Fruit fly (Drosophila melanogaster) whole organism, embryonic: Measurements from ENCODE around the gene ph-p.

Source experiments
- Bgb ChIP-seq: fragments of 200-800 bp; sonication (Bioruptor generic); IDR thresholded peaks from 2 replicates; pipeline ENCODE4 v1.3.6; 2022; ENCODE audit warnings: missing biosample characterization, missing genetic modification characterization; ENCODE audit not compliant: partially characterized antibody
- CG10267 ChIP-seq: fragments of 200-800 bp; sonication (Bioruptor generic); optimal IDR thresholded peaks from 2 replicates; lab custom pipeline; 2018; ENCODE audit warnings: missing biosample characterization, mild to moderate bottlenecking, missing genetic modification characterization, moderate library complexity
- CG10366 ChIP-seq: fragments of 200-800 bp; sonication (Bioruptor generic); IDR thresholded peaks from 2 replicates; pipeline ENCODE4 v1.3.6; 2022; ENCODE audit warnings: missing biosample characterization, missing genetic modification characterization
- CG11093 ChIP-seq: fragments of 200-800 bp; sonication (Bioruptor generic); IDR thresholded peaks from 3 replicates; pipeline ENCODE4 v1.3.6; 2022; ENCODE audit warnings: missing biosample characterization, missing genetic modification characterization
- CG12236 ChIP-seq: fragments of 200-800 bp; sonication (Bioruptor generic); optimal IDR thresholded peaks from 2 replicates; lab custom pipeline; 2016; ENCODE audit warnings: missing biosample characterization, missing genetic modification characterization
- CG12391 ChIP-seq: fragments of 200-800 bp; sonication (Bioruptor generic); optimal IDR thresholded peaks from 3 replicates; lab custom pipeline; 2018; ENCODE audit warnings: missing biosample characterization, mild to moderate bottlenecking, missing genetic modification characterization, moderate library complexity
- CG12942 ChIP-seq: fragments of 200-800 bp; sonication (Bioruptor generic); optimal IDR thresholded peaks from 3 replicates; lab custom pipeline; 2016; ENCODE audit warnings: missing biosample characterization, missing genetic modification characterization
- CG13287 ChIP-seq: fragments of 200-800 bp; sonication (Bioruptor generic); IDR thresholded peaks from 2 replicates; pipeline ENCODE4 v1.3.6; 2022; ENCODE audit warnings: missing biosample characterization, missing genetic modification characterization; ENCODE audit not compliant: partially characterized antibody
- CG14050 ChIP-seq: fragments of 200-800 bp; sonication (Bioruptor generic); IDR thresholded peaks from 3 replicates; pipeline ENCODE4 v1.3.6; 2022; ENCODE audit warnings: missing biosample characterization, missing genetic modification characterization
- CG14965 ChIP-seq: fragments of 200-800 bp; sonication (Bioruptor generic); optimal IDR thresholded peaks from 2 replicates; lab custom pipeline; 2016; ENCODE audit warnings: missing biosample characterization, missing genetic modification characterization, borderline replicate concordance
- CG15011 ChIP-seq: fragments of 200-800 bp; sonication (Bioruptor generic); optimal IDR thresholded peaks from 3 replicates; lab custom pipeline; 2018; ENCODE audit warnings: missing biosample characterization, mild to moderate bottlenecking, missing genetic modification characterization
- CG16863 ChIP-seq: fragments of 200-800 bp; sonication (Bioruptor generic); optimal IDR thresholded peaks from 3 replicates; lab custom pipeline; 2016; ENCODE audit warnings: missing biosample characterization, missing genetic modification characterization
- CG18262 ChIP-seq: fragments of 200-800 bp; optimal IDR thresholded peaks from 3 replicates; lab custom pipeline; 2019; ENCODE audit warnings: missing biosample characterization, mild to moderate bottlenecking, missing genetic modification characterization, moderate library complexity
- CG1832 ChIP-seq: fragments of 200-800 bp; sonication (Bioruptor generic); optimal IDR thresholded peaks from 2 replicates; lab custom pipeline; 2017; ENCODE audit warnings: missing biosample characterization, mild to moderate bottlenecking, missing genetic modification characterization, inconsistent platforms
- CG2712 ChIP-seq: fragments of 200-800 bp; optimal IDR thresholded peaks from 3 replicates; lab custom pipeline; 2019; ENCODE audit warnings: missing biosample characterization, mild to moderate bottlenecking, missing genetic modification characterization, moderate library complexity
- CG3065 ChIP-seq: fragments of 200-800 bp; sonication (Bioruptor generic); optimal IDR thresholded peaks from 2 replicates; lab custom pipeline; 2016; ENCODE audit warnings: missing biosample characterization, missing genetic modification characterization
- CG43689 ChIP-seq: fragments of 200-800 bp; sonication (Bioruptor generic); IDR thresholded peaks from 2 replicates; pipeline ENCODE4 v1.3.6; 2022; ENCODE audit warnings: missing biosample characterization, missing genetic modification characterization
- CG6654 ChIP-seq: fragments of 200-800 bp; sonication (Bioruptor generic); optimal IDR thresholded peaks from 2 replicates; lab custom pipeline; 2017; ENCODE audit warnings: missing biosample characterization, mild to moderate bottlenecking, missing genetic modification characterization
- CG6765 ChIP-seq: fragments of 200-800 bp; sonication (Bioruptor generic); optimal IDR thresholded peaks from 3 replicates; lab custom pipeline; 2017; ENCODE audit warnings: missing biosample characterization, mild to moderate bottlenecking, missing genetic modification characterization
- CG7839 ChIP-seq: fragments of 200-800 bp; sonication (Bioruptor generic); optimal IDR thresholded peaks from 3 replicates; lab custom pipeline; 2018; ENCODE audit warnings: missing biosample characterization, mild to moderate bottlenecking, missing genetic modification characterization, moderate library complexity
- CG7928 ChIP-seq: fragments of 200-800 bp; sonication (Bioruptor generic); optimal IDR thresholded peaks from 2 replicates; lab custom pipeline; 2017; ENCODE audit warnings: missing biosample characterization, mild to moderate bottlenecking, missing genetic modification characterization
- CG8290 ChIP-seq, 3 experiments: fragments of 200-800 bp; sonication (Bioruptor generic); optimal IDR thresholded peaks; 2 replicates each; lab custom pipeline; 2016 to 2019; ENCODE audit warnings: missing biosample characterization in 3 of 3, missing genetic modification characterization in 3 of 3, mild to moderate bottlenecking in 2 of 3, moderate library complexity in 1 of 3
- H15 ChIP-seq: fragments of 200-800 bp; sonication (Bioruptor generic); IDR thresholded peaks from 3 replicates; pipeline ENCODE4 v1.3.6; 2022; ENCODE audit warnings: missing biosample characterization, missing genetic modification characterization
- Oli ChIP-seq: fragments of 200-800 bp; sonication (Bioruptor generic); optimal IDR thresholded peaks from 2 replicates; lab custom pipeline; 2018; ENCODE audit warnings: missing biosample characterization, mild to moderate bottlenecking, missing genetic modification characterization, moderate library complexity
- TFAM ChIP-seq: fragments of 200-800 bp; sonication (Bioruptor generic); optimal IDR thresholded peaks from 2 replicates; lab custom pipeline; 2017; ENCODE audit warnings: missing biosample characterization, missing genetic modification characterization, inconsistent platforms
- Tbp ChIP-seq: fragments of >200 bp; optimal IDR thresholded peaks from 2 replicates; lab custom pipeline; 2018; ENCODE audit warnings: missing biosample characterization, missing genetic modification characterization
- YL-1 ChIP-seq: fragments of 200-800 bp; sonication (Bioruptor generic); optimal IDR thresholded peaks from 3 replicates; lab custom pipeline; 2017; ENCODE audit warnings: missing biosample characterization, mild to moderate bottlenecking, missing genetic modification characterization
- btn ChIP-seq: fragments of 200-800 bp; sonication (Bioruptor generic); optimal IDR thresholded peaks from 2 replicates; lab custom pipeline; 2016; ENCODE audit warnings: missing biosample characterization, missing genetic modification characterization
- chm ChIP-seq: fragments of 200-800 bp; sonication (Bioruptor generic); IDR thresholded peaks from 2 replicates; pipeline ENCODE4 v1.3.6; 2022; ENCODE audit warnings: missing biosample characterization, missing genetic modification characterization
- chn ChIP-seq: fragments of 200-800 bp; sonication (Bioruptor generic); optimal IDR thresholded peaks from 2 replicates; lab custom pipeline; 2016; ENCODE audit warnings: missing biosample characterization, missing genetic modification characterization
- esg ChIP-seq: fragments of 200-800 bp; sonication (Bioruptor generic); conservative IDR thresholded peaks from 2 replicates; pipeline ENCODE4 v1.3.6; 2022; ENCODE audit warnings: missing biosample characterization, missing genetic modification characterization
- fd64A ChIP-seq: fragments of 200-800 bp; sonication (Bioruptor generic); optimal IDR thresholded peaks from 3 replicates; lab custom pipeline; 2018; ENCODE audit warnings: missing biosample characterization, mild to moderate bottlenecking, missing genetic modification characterization
- gfzf ChIP-seq: fragments of 200-800 bp; sonication (Bioruptor generic); optimal IDR thresholded peaks from 2 replicates; lab custom pipeline; 2016; ENCODE audit warnings: missing biosample characterization, mild to moderate bottlenecking, missing genetic modification characterization, moderate library complexity
- hbn ChIP-seq: fragments of 200-800 bp; sonication (Bioruptor generic); IDR thresholded peaks from 2 replicates; pipeline ENCODE4 v1.3.6; 2022; ENCODE audit warnings: missing biosample characterization, missing genetic modification characterization; ENCODE audit not compliant: partially characterized antibody
- hkb ChIP-seq, 2 experiments: fragments of 200-800 bp in 1 of 2; fragments of >200 bp in 1 of 2; sonication (Bioruptor generic) in 1 of 2; IDR thresholded peaks in 1 of 2; optimal IDR thresholded peaks in 1 of 2; 2 replicates each; pipeline versions ENCODE4 v1.3.6 to Lab custom; 2017 to 2022; ENCODE audit warnings: missing biosample characterization in 1 of 2, missing genetic modification characterization in 1 of 2
- ind ChIP-seq: fragments of 200-800 bp; sonication (Bioruptor generic); optimal IDR thresholded peaks from 3 replicates; lab custom pipeline; 2016; ENCODE audit warnings: missing biosample characterization, missing genetic modification characterization
- inv ChIP-seq: fragments of 200-800 bp; sonication (Bioruptor generic); IDR thresholded peaks from 2 replicates; pipeline ENCODE4 v1.3.6; 2022; ENCODE audit warnings: missing biosample characterization, missing genetic modification characterization; ENCODE audit not compliant: partially characterized antibody
- klu ChIP-seq: fragments of 200-800 bp; sonication (Bioruptor generic); IDR thresholded peaks from 2 replicates; pipeline ENCODE4 v1.3.6; 2022; ENCODE audit warnings: missing biosample characterization, missing genetic modification characterization
- lov ChIP-seq, 2 experiments: fragments of 200-800 bp in 1 of 2; fragments of >200 bp in 1 of 2; sonication (Bioruptor generic) in 1 of 2; IDR thresholded peaks in 1 of 2; optimal IDR thresholded peaks in 1 of 2; 2 replicates in 1 of 2; 3 replicates in 1 of 2; pipeline versions ENCODE4 v1.3.6 to Lab custom; 2017 to 2022; ENCODE audit warnings: missing biosample characterization in 1 of 2, missing genetic modification characterization in 1 of 2
- onecut ChIP-seq: fragments of 200-800 bp; sonication (Bioruptor generic); IDR thresholded peaks from 2 replicates; pipeline ENCODE4 v1.3.6; 2022; ENCODE audit warnings: missing biosample characterization, missing genetic modification characterization
- pnt ChIP-seq: fragments of 200-800 bp; sonication (Bioruptor generic); optimal IDR thresholded peaks from 3 replicates; lab custom pipeline; 2016; ENCODE audit warnings: missing biosample characterization, missing genetic modification characterization
- sima ChIP-seq: fragments of 200-800 bp; sonication (Bioruptor generic); optimal IDR thresholded peaks from 2 replicates; lab custom pipeline; 2016; ENCODE audit warnings: missing biosample characterization, missing genetic modification characterization
- so ChIP-seq: fragments of 200-800 bp; sonication (Bioruptor generic); IDR thresholded peaks from 3 replicates; pipeline ENCODE4 v1.3.6; 2022; ENCODE audit warnings: missing biosample characterization, missing genetic modification characterization
- sr ChIP-seq: fragments of 200-800 bp; sonication (Bioruptor generic); IDR thresholded peaks from 3 replicates; pipeline ENCODE4 v1.3.6; 2022; ENCODE audit warnings: missing biosample characterization, missing genetic modification characterization
- ssp ChIP-seq: fragments of 200-800 bp; sonication (Bioruptor generic); IDR thresholded peaks from 2 replicates; pipeline ENCODE4 v1.3.6; 2022; ENCODE audit warnings: missing biosample characterization, missing genetic modification characterization
- toy ChIP-seq: fragments of 200-800 bp; sonication (Bioruptor generic); IDR thresholded peaks from 2 replicates; pipeline ENCODE4 v1.3.6; 2022; ENCODE audit warnings: missing biosample characterization, missing genetic modification characterization
- zfh1 ChIP-seq: fragments of 200-800 bp; sonication (Bioruptor generic); IDR thresholded peaks from 3 replicates; pipeline ENCODE4 v1.3.6; 2022; ENCODE audit warnings: missing biosample characterization, missing genetic modification characterization

ph-p gene

DNA sequence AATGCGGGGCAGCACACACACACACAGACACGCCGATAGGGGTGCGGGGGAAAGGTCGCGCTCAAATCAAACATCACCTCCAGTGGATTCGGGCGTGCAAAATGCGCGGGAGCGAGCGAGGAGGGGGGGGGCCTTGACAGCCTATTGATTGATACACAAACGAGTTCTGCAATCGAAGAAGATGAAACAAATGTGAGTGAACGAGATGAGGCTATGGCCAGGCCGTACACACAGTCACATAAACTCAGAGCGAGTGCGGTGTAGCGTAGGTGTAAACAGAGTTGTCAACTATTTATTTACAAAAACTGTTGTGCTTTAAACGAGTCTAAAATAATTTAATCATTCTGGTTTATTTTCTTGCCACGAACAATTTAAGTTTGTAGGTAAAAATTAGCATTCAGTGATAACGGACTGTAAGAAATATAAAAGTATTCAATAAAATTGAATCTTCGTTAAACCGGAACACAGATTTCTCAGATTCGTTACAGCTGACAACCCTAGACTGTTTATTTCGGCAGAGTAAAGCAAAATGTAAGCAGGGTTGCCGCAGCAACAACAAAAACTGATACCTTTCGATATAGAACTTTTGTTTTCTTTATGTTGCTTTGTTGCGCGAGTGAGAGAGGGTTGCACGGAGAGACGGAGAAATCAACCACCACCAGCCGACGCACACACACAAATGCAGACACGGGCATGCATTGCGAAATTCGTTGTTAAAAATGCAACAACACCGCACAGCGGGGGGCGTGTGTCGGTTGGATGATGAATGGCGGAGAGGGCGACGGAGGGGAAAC, 3.0 kb downstream of the ph-p start (continued):
- no peak for TF ChIP-seq CG43689 (GFP tag; lab: Robert Waterston, UW)
- TF ChIP-seq CG11093 (GFP tag; lab: Robert Waterston, UW), result peak; percentile 55; the same call in 2 of the 3 replicates
- TF ChIP-seq CG8290 (GFP tag; optimal IDR thresholded peaks at IDR 0.05; lab: Kevin White, UChicago), result peak; percentile 47
- TF ChIP-seq CG8290 (tag; optimal IDR thresholded peaks at IDR 0.05; lab: Kevin White, UChicago), result peak; percentile 55 to 87
- no peak for TF ChIP-seq hbn (GFP tag; lab: Robert Waterston, UW)
- no peak for TF ChIP-seq Tbp (GFP tag; lab: Kevin White, UChicago)
- peak; percentile 80 for TF ChIP-seq CG12236 (GFP tag; lab: Kevin White, UChicago)
- peak; percentile 83 for TF ChIP-seq chn (GFP tag; lab: Kevin White, UChicago)
- peak; percentile 68 for TF ChIP-seq CG6654 (GFP tag; lab: Kevin White, UChicago)
- no peak for TF ChIP-seq sima
- peak; percentile 86 for TF ChIP-seq CG10267
- peak; percentile 89 for TF ChIP-seq zfh1 (GFP tag; lab: Robert Waterston, UW)
- peak; percentile 80 for TF ChIP-seq so (GFP tag; lab: Robert Waterston, UW)
- TF ChIP-seq pnt (GFP tag; lab: Kevin White, UChicago), result peak; percentile 77
- TF ChIP-seq CG2712 (tag; lab: Kevin White, UChicago), result peak; percentile 93
- peak; percentile 72; the same call in 2 of the 3 replicates for TF ChIP-seq H15 (GFP tag; lab: Robert Waterston, UW)
- peak; percentile 43 for TF ChIP-seq CG3065 (GFP tag; lab: Kevin White, UChicago)
- peak; percentile 49 for TF ChIP-seq CG1832 (GFP tag; lab: Kevin White, UChicago)
- no peak for TF ChIP-seq lov (optimal IDR thresholded peaks at IDR 0.05; lab: Kevin White, UChicago)
- 0 out of 3 replicates have a peak, but pooled peaks have one; percentile 57 for TF ChIP-seq lov (GFP tag; IDR thresholded peaks at IDR 0.05; lab: Robert Waterston, UW)
- peak; percentile 77 for TF ChIP-seq onecut
- TF ChIP-seq CG18262, result peak; percentile 92
- no peak for TF ChIP-seq hkb (optimal IDR thresholded peaks at IDR 0.05; lab: Kevin White, UChicago)
- TF ChIP-seq hkb (GFP tag; IDR thresholded peaks at IDR 0.05; lab: Robert Waterston, UW), result peak; percentile 92
- TF ChIP-seq sr (GFP tag; lab: Robert Waterston, UW), result peak; percentile 69; the same call in 2 of the 3 replicates
- peak; percentile 93 for TF ChIP-seq CG12391 (tag; lab: Kevin White, UChicago)
- peak; percentile 92 for TF ChIP-seq Oli (tag; lab: Kevin White, UChicago)
- TF ChIP-seq CG14965 (GFP tag; lab: Kevin White, UChicago), result peak; percentile 32
- TF ChIP-seq CG12942, result peak; percentile 73
- peak; percentile 58 for TF ChIP-seq toy (GFP tag; lab: Robert Waterston, UW)
- TF ChIP-seq esg, result peak; percentile 86
- TF ChIP-seq klu, result peak; percentile 82
- peak; percentile 14; the same call in 1 of the 2 replicates for TF ChIP-seq CG13287
- 0 out of 2 replicates have a peak, but pooled peaks have one; percentile 5 for TF ChIP-seq Bgb (GFP tag; lab: Robert Waterston, UW)
- TF ChIP-seq CG10366 (GFP tag; lab: Robert Waterston, UW), result peak; percentile 79
- no peak for TF ChIP-seq TFAM (GFP tag; lab: Kevin White, UChicago)
- TF ChIP-seq btn (GFP tag; lab: Kevin White, UChicago), result peak; percentile 66
- TF ChIP-seq CG7928 (GFP tag; lab: Kevin White, UChicago), result peak; percentile 50
- peak; percentile 93 for TF ChIP-seq CG7839
- TF ChIP-seq CG14050, result peak; percentile 79
- TF ChIP-seq CG16863 (GFP tag; lab: Kevin White, UChicago), result peak; percentile 77
- peak; percentile 91 for TF ChIP-seq CG6765 (GFP tag; lab: Kevin White, UChicago)
- TF ChIP-seq chm (GFP tag; lab: Robert Waterston, UW), result peak; percentile 67
- no peak for TF ChIP-seq gfzf (GFP tag; lab: Kevin White, UChicago)
- peak; percentile 70 for TF ChIP-seq YL-1 (GFP tag; lab: Kevin White, UChicago)
- peak; percentile 75 for TF ChIP-seq fd64A (GFP tag; lab: Kevin White, UChicago)
- peak; percentile 86 for TF ChIP-seq CG15011 (GFP tag; lab: Kevin White, UChicago)
- peak; percentile 85 for TF ChIP-seq ind (GFP tag; lab: Kevin White, UChicago)
- no peak for TF ChIP-seq inv (GFP tag; lab: Robert Waterston, UW)
- TF ChIP-seq ssp (GFP tag; lab: Robert Waterston, UW), result peak; percentile 69
